Worm (Caenorhabditis elegans) whole organism, mixed stage, embryonic: ENCODE measurements around the gene irld-11.
A peak's percentile ranks its signal among the peaks of the same experiment; 100 is the strongest.

Experiments used
- M03D4.4 ChIP-seq: sonication (generic microtip); optimal IDR thresholded peaks from 2 replicates; lab custom pipeline; 2017; ENCODE audit warnings: mild to moderate bottlenecking, missing genetic modification characterization, missing compliant biosample characterization
- blmp-1 ChIP-seq: fragments of 150-350 bp; optimal IDR thresholded peaks from 2 replicates; lab custom pipeline; 2014; ENCODE audit warnings: missing biosample characterization, missing genetic modification characterization
- ceh-39 ChIP-seq: fragments of 150-350 bp; optimal IDR thresholded peaks from 2 replicates; lab custom pipeline; 2014; ENCODE audit warnings: missing biosample characterization, missing genetic modification characterization
- ceh-43 ChIP-seq: fragments of 200-800 bp; sonication (Bioruptor generic); optimal IDR thresholded peaks from 2 replicates; lab custom pipeline; 2018; ENCODE audit warnings: mild to moderate bottlenecking, missing genetic modification characterization, moderate library complexity, missing compliant biosample characterization
- ceh-83 ChIP-seq: fragments of 200-800 bp; sonication (Bioruptor generic); optimal IDR thresholded peaks from 2 replicates; lab custom pipeline; 2018; ENCODE audit warnings: mild to moderate bottlenecking, missing genetic modification characterization, missing compliant biosample characterization
- cnd-1 ChIP-seq: fragments of 200-800 bp; sonication (Bioruptor generic); optimal IDR thresholded peaks from 2 replicates; lab custom pipeline; 2018; ENCODE audit warnings: mild to moderate bottlenecking, missing genetic modification characterization, missing compliant biosample characterization
- drap-1 ChIP-seq: fragments of 200-800 bp; sonication (Bioruptor generic); optimal IDR thresholded peaks from 3 replicates; lab custom pipeline; 2018; ENCODE audit warnings: mild to moderate bottlenecking, missing genetic modification characterization, missing compliant biosample characterization
- elt-1 ChIP-seq: sonication (generic microtip); optimal IDR thresholded peaks from 2 replicates; lab custom pipeline; 2017; ENCODE audit warnings: missing genetic modification characterization, mild to moderate bottlenecking, missing compliant biosample characterization, antibody characterized with exemption, moderate library complexity, borderline replicate concordance; ENCODE audit not compliant: insufficient read depth
- elt-3 ChIP-seq: fragments of 150-350 bp; optimal IDR thresholded peaks from 2 replicates; lab custom pipeline; 2014; ENCODE audit warnings: missing biosample characterization, missing genetic modification characterization
- flh-1 ChIP-seq: fragments of 200-800 bp; sonication (Bioruptor generic); optimal IDR thresholded peaks from 2 replicates; lab custom pipeline; 2018; ENCODE audit warnings: mild to moderate bottlenecking, missing genetic modification characterization, moderate library complexity, missing compliant biosample characterization
- ham-2 ChIP-seq: fragments of 200-800 bp; sonication (Bioruptor generic); optimal IDR thresholded peaks from 2 replicates; lab custom pipeline; 2018; ENCODE audit warnings: mild to moderate bottlenecking, missing genetic modification characterization, missing compliant biosample characterization
- hlh-1 ChIP-seq: fragments of 150-350 bp; optimal IDR thresholded peaks from 2 replicates; lab custom pipeline; 2014; ENCODE audit warnings: missing biosample characterization, missing genetic modification reagents, missing genetic modification characterization
- lin-13 ChIP-seq: fragments of 150-350 bp; optimal IDR thresholded peaks from 2 replicates; lab custom pipeline; 2014; ENCODE audit warnings: missing biosample characterization, missing genetic modification characterization
- lin-32 ChIP-seq: fragments of 200-800 bp; sonication (Bioruptor generic); optimal IDR thresholded peaks from 2 replicates; lab custom pipeline; 2018; ENCODE audit warnings: mild to moderate bottlenecking, missing genetic modification characterization, missing compliant biosample characterization
- lsy-2 ChIP-seq: fragments of 150-350 bp; optimal IDR thresholded peaks from 2 replicates; lab custom pipeline; 2014; ENCODE audit warnings: missing biosample characterization, missing genetic modification characterization
- mab-5 ChIP-seq: fragments of 150-350 bp; optimal IDR thresholded peaks from 2 replicates; lab custom pipeline; 2014; ENCODE audit warnings: missing biosample characterization, missing genetic modification characterization
- mep-1 ChIP-seq: fragments of 150-350 bp; optimal IDR thresholded peaks from 2 replicates; lab custom pipeline; 2017; ENCODE audit warnings: missing biosample characterization, missing genetic modification reagents, missing genetic modification characterization, inconsistent platforms
- mls-2 ChIP-seq: sonication (generic microtip); optimal IDR thresholded peaks from 2 replicates; lab custom pipeline; 2016; ENCODE audit warnings: mild to moderate bottlenecking, missing genetic modification characterization, moderate library complexity, missing compliant biosample characterization
- nhr-12 ChIP-seq: fragments of 150-350 bp; optimal IDR thresholded peaks from 2 replicates; lab custom pipeline; 2014; ENCODE audit warnings: missing biosample characterization, missing genetic modification characterization
- nhr-2 ChIP-seq: fragments of 150-350 bp; optimal IDR thresholded peaks from 2 replicates; lab custom pipeline; 2014; ENCODE audit warnings: missing biosample characterization, missing genetic modification characterization
- nhr-237 ChIP-seq: fragments of 150-350 bp; optimal IDR thresholded peaks from 2 replicates; lab custom pipeline; 2014; ENCODE audit warnings: missing biosample characterization, missing genetic modification characterization
- nhr-28 ChIP-seq: fragments of 150-350 bp; optimal IDR thresholded peaks from 2 replicates; lab custom pipeline; 2014; ENCODE audit warnings: missing biosample characterization, missing genetic modification characterization
- nhr-76 ChIP-seq: sonication (generic microtip); optimal IDR thresholded peaks from 2 replicates; lab custom pipeline; 2017; ENCODE audit warnings: missing biosample characterization, missing genetic modification characterization
- pha-4 ChIP-seq: fragments of 150-350 bp; optimal IDR thresholded peaks from 2 replicates; lab custom pipeline; 2018; ENCODE audit warnings: missing biosample characterization, missing genetic modification reagents, missing genetic modification characterization
- sem-2 ChIP-seq: fragments of 200-800 bp; sonication (Bioruptor generic); optimal IDR thresholded peaks from 2 replicates; lab custom pipeline; 2018; ENCODE audit warnings: mild to moderate bottlenecking, missing genetic modification characterization, missing compliant biosample characterization
- snpc-4 ChIP-seq: fragments of 150-350 bp; optimal IDR thresholded peaks from 2 replicates; lab custom pipeline; 2014; ENCODE audit warnings: missing biosample characterization, missing genetic modification characterization
- sptf-1 ChIP-seq: sonication (generic microtip); optimal IDR thresholded peaks from 2 replicates; lab custom pipeline; 2017; ENCODE audit warnings: mild to moderate bottlenecking, missing genetic modification characterization, moderate library complexity, missing compliant biosample characterization
- tbx-8 ChIP-seq: fragments of 200-800 bp; sonication (Bioruptor generic); optimal IDR thresholded peaks from 2 replicates; lab custom pipeline; 2018; ENCODE audit warnings: mild to moderate bottlenecking, missing genetic modification characterization, moderate library complexity, missing compliant biosample characterization
- unc-120 ChIP-seq: sonication (generic microtip); optimal IDR thresholded peaks from 2 replicates; lab custom pipeline; 2017; ENCODE audit warnings: missing genetic modification characterization, missing compliant biosample characterization; ENCODE audit not compliant: poor library complexity, severe bottlenecking
- unc-39 ChIP-seq: fragments of 150-350 bp; optimal IDR thresholded peaks from 2 replicates; lab custom pipeline; 2014; ENCODE audit warnings: missing biosample characterization, missing genetic modification characterization
- unc-62 ChIP-seq: fragments of 150-350 bp; optimal IDR thresholded peaks from 2 replicates; lab custom pipeline; 2014; ENCODE audit warnings: missing biosample characterization, missing genetic modification reagents, missing genetic modification characterization
- zip-8 ChIP-seq: fragments of 150-350 bp; optimal IDR thresholded peaks from 2 replicates; lab custom pipeline; 2014; ENCODE audit warnings: missing biosample characterization, missing genetic modification characterization
- ztf-11 ChIP-seq: fragments of 150-350 bp; optimal IDR thresholded peaks from 2 replicates; lab custom pipeline; 2014; ENCODE audit warnings: missing biosample characterization, missing genetic modification characterization

The irld-11 gene

DNA sequence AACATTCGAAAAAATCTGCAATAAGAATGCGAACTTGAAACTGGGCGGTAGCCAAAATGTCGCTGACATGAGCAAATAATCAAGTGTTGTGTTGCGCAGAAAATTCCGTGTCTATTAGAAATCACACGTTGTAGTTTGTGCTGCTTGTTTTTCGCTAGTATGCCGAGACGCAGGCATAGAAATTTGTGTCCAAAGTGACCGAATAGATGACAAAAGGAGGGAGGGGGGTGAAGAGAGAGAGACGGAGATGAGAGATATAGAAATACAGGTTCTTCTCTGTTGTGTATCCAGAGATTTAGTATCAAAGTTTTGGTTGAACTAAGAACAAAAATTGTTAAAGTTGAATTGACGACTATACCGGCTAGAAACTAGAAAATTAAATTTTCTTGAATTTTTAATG, 27.7 kb upstream of the irld-11 start:
- TF ChIP-seq tbx-8 (GFP tag; lab: Kevin White, UChicago) (no peak), elt-1 (tag; lab: Kevin White, UChicago) (peak; percentile 15), nhr-237 (no peak), nhr-2 (tag; lab: Kevin White, UChicago) (no peak), unc-62 (GFP tag; lab: Kevin White, UChicago) (peak; percentile 12), pha-4 (tag; lab: Kevin White, UChicago) (peak; percentile 61), nhr-28 (tag; lab: Kevin White, UChicago) (peak; percentile 94), mab-5 (no peak), ham-2 (peak; percentile 72), flh-1 (GFP tag; lab: Kevin White, UChicago) (no peak), sptf-1 (tag; lab: Kevin White, UChicago) (no peak), snpc-4 (tag; lab: Kevin White, UChicago) (no peak), lin-32 (GFP tag; lab: Kevin White, UChicago) (no peak), blmp-1 (no peak), nhr-76 (tag; lab: Kevin White, UChicago) (no peak), ceh-83 (no peak), elt-3 (no peak), mep-1 (peak; percentile 69), lsy-2 (tag; lab: Kevin White, UChicago) (no peak)

DNA sequence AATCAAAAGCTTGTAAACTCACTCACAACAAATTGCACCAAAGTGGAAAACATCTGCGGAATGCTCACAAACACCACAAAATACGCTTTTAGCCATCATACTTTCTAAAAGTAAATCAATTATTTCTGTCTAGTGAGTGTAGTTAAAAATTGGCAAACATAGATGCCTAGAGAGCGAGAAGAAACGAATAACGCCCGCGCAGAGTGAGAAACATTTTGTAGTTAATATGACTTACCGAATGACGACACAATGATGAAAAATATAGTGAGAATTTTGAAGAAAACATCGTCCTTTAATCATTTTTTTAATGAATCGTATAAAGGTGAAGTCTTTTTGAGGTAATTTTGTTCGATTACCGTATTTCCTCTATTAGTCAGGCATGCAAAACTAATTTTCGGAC, 25.6 kb upstream of the irld-11 start, which contains the start of gene nhr-238:
TSS of gene nhr-238 (minus strand) at position 104 of the 400 bp plus-strand sequence.
- TF ChIP-seq elt-3, result no peak
- no peak for TF ChIP-seq lsy-2 (tag; lab: Kevin White, UChicago)
- no peak for TF ChIP-seq ztf-11
- TF ChIP-seq pha-4 (tag; lab: Kevin White, UChicago), result no peak
- no peak for TF ChIP-seq mep-1
- TF ChIP-seq nhr-28 (tag; lab: Kevin White, UChicago), result peak; percentile 52
- TF ChIP-seq sptf-1 (tag; lab: Kevin White, UChicago), result no peak
- no peak for TF ChIP-seq tbx-8 (GFP tag; lab: Kevin White, UChicago)

DNA sequence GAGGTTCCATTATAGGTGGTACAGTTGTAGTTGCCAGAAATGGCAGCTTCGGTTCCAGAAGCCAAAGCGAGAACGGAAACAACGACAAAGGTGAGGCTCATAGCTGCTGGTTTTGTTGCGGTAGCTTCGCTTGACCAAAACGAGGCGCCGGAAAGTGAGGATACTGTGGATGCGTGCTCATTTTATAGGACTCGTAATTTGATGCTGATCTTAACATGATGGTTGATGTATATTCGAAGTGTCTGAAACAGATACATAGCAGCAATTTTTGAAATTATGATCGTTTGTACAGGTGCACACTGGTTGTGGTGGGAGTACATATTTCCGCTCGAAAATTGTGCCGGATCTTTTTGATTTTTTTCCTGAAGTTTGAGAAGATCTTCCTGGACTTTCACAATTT, 23.8 kb upstream of the irld-11 start, which contains the start of gene Y46H3D.8:
TSS of gene Y46H3D.8 (minus strand) at position 101 of the 400 bp plus-strand sequence.
- TF ChIP-seq sem-2 (GFP tag; lab: Kevin White, UChicago), result no peak
- no peak for TF ChIP-seq cnd-1 (tag; lab: Kevin White, UChicago)
- no peak for TF ChIP-seq mls-2 (tag; lab: Kevin White, UChicago)
- TF ChIP-seq nhr-2 (tag; lab: Kevin White, UChicago), result no peak
- no peak for TF ChIP-seq mab-5
- no peak for TF ChIP-seq ceh-43 (GFP tag; lab: Kevin White, UChicago)
- no peak for TF ChIP-seq M03D4.4
- no peak for TF ChIP-seq nhr-28 (tag; lab: Kevin White, UChicago)
- TF ChIP-seq nhr-12, result no peak
- TF ChIP-seq ceh-83, result no peak
- TF ChIP-seq hlh-1 (tag; lab: Kevin White, UChicago), result no peak
- no peak for TF ChIP-seq drap-1 (GFP tag; lab: Kevin White, UChicago)
- no peak for TF ChIP-seq lin-13
- no peak for TF ChIP-seq unc-39 (tag; lab: Kevin White, UChicago)
- TF ChIP-seq mep-1, result no peak
- TF ChIP-seq zip-8 (tag; lab: Kevin White, UChicago), result no peak

DNA sequence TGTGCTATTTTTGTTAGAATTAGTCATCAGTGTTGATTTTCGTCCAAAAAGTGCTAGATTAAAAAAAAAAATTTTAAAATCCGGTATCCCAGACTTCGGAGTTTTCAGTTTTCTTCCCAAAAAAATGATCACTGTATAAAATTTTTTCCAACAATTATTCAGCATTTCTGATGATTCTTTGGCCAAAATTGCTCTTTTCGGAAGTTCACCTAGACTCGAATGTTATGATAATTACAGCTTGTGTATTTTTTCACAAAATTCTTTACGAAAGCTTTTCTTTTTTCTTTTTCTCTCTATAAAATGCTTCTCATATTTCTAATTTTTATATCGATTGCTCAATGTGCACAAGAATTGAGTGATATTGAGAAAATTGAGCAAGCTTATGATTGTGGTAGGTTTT, 23.2 kb upstream of the irld-11 start, which contains the start of gene irld-17:
TSS of gene irld-17 (plus strand) at position 301 of the 400 bp plus-strand sequence.
- TF ChIP-seq nhr-28 (tag; lab: Kevin White, UChicago), result no peak
- TF ChIP-seq snpc-4 (tag; lab: Kevin White, UChicago), result no peak
- TF ChIP-seq pha-4 (tag; lab: Kevin White, UChicago), result no peak
- TF ChIP-seq ceh-83, result no peak
- no peak for TF ChIP-seq drap-1 (GFP tag; lab: Kevin White, UChicago)
- TF ChIP-seq unc-120, result no peak
- no peak for TF ChIP-seq ceh-39 (tag; lab: Kevin White, UChicago)
- no peak for TF ChIP-seq lsy-2 (tag; lab: Kevin White, UChicago)
- TF ChIP-seq cnd-1 (tag; lab: Kevin White, UChicago), result no peak
- TF ChIP-seq ham-2, result no peak
- no peak for TF ChIP-seq mep-1
- no peak for TF ChIP-seq ceh-43 (GFP tag; lab: Kevin White, UChicago)
- no peak for TF ChIP-seq blmp-1
- no peak for TF ChIP-seq tbx-8 (GFP tag; lab: Kevin White, UChicago)
- TF ChIP-seq sem-2 (GFP tag; lab: Kevin White, UChicago), result no peak
